Comparison of ENCODE assay signal across 2 worm cellular contexts in the genomic region with DNA sequence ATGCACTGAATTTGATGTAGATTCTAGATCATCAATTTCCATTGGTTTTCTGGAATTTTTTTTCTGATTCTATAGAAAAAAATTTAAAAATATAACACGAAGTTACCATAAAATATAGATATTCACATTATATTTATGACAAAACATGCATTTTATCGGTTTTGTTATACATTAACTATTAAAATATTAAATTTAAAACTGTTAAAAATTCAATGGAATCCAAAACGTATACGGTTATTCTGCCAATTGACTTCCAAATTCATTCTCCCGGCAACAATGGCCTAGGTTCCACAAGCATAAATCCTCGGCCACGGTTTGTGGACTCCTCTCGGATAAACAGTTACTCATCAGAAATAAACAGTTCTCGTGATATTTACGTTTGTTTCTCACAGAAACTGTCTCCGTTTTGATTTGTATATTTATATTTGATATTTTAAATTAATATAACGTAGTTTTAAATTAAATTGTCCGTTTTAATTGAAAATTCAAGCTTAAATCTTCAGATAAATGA.
TF ChIP-seq lines count a peak whose summit lies in the region.

A gene (minus strand): TSS at position 51 of the 511 bp plus-strand sequence.
A gene (plus strand): TSS at position 504 of the 511 bp plus-strand sequence.

TF ChIP-seq in whole organism, L1 larva, 84 proteins besides CTCF, POLR2A, EP300 and RAD21 (continued from another document):
- TF ChIP-seq dsc-1 (tag; optimal IDR thresholded peaks at IDR 0.05; lab: Kevin White, UChicago) (peak; percentile 95), zip-4 (GFP tag; optimal IDR thresholded peaks at IDR 0.05; lab: Kevin White, UChicago) (peak; percentile 73), egl-13 (tag; optimal IDR thresholded peaks at IDR 0.05; lab: Kevin White, UChicago) (peak; percentile 96), nhr-237 (tag; optimal IDR thresholded peaks at IDR 0.05; lab: Kevin White, UChicago) (no peak), C04F5.9 (tag; optimal IDR thresholded peaks at IDR 0.05; lab: Kevin White, UChicago) (peak; percentile 92), irx-1 (tag; optimal IDR thresholded peaks at IDR 0.05; lab: Kevin White, UChicago) (peak; percentile 99), C16A3.4 (tag; optimal IDR thresholded peaks at IDR 0.05; lab: Kevin White, UChicago) (peak; percentile 74), lsy-2 (tag; optimal IDR thresholded peaks at IDR 0.05; lab: Kevin White, UChicago) (peak; percentile 81 to 85), nhr-11 (tag; optimal IDR thresholded peaks at IDR 0.05; lab: Kevin White, UChicago) (no peak), efl-1 (optimal IDR thresholded peaks at IDR 0.05; lab: Kevin White, UChicago) (peak; percentile 69 to 80), efl-1 (GFP tag; optimal IDR thresholded peaks at IDR 0.05 in 1 of 2; lab: Kevin White, UChicago) (peak; percentile 81 to 97), hpl-2 (GFP tag; optimal IDR thresholded peaks at IDR 0.05; lab: Kevin White, UChicago) (no peak), hlh-17 (GFP tag; optimal IDR thresholded peaks at IDR 0.05; lab: Kevin White, UChicago; ENCODE audit: borderline replicate concordance) (peak; percentile 40), skn-1 (tag; optimal IDR thresholded peaks at IDR 0.05; lab: Kevin White, UChicago) (peak; percentile 69), nhr-20 (tag; optimal IDR thresholded peaks at IDR 0.05; lab: Kevin White, UChicago) (peak; percentile 92), ceh-90 (tag; optimal IDR thresholded peaks at IDR 0.05; lab: Kevin White, UChicago) (peak; percentile 99), nhr-77 (tag; optimal IDR thresholded peaks at IDR 0.05; lab: Kevin White, UChicago) (no peak), grh-1 (GFP tag; IDR thresholded peaks at IDR 0.05; lab: Robert Waterston, UW) (peak; percentile 68), snpc-4 (tag; optimal IDR thresholded peaks at IDR 0.05; lab: Kevin White, UChicago) (peak; percentile 83), pax-3 (tag; optimal IDR thresholded peaks at IDR 0.05; lab: Kevin White, UChicago) (peak; percentile 95), rnt-1 (tag; optimal IDR thresholded peaks at IDR 0.05; lab: Kevin White, UChicago) (peak; percentile 100), egl-27 (tag; optimal IDR thresholded peaks at IDR 0.05; lab: Kevin White, UChicago) (no peak), nhr-71 (tag; optimal IDR thresholded peaks at IDR 0.05; lab: Kevin White, UChicago) (peak; percentile 94), ceh-88 (GFP tag; IDR thresholded peaks at IDR 0.05; lab: Robert Waterston, UW) (peak; percentile 79), ceh-63 (GFP tag; optimal IDR thresholded peaks at IDR 0.05; lab: Kevin White, UChicago) (peak; percentile 46), alr-1 (tag; optimal IDR thresholded peaks at IDR 0.05; lab: Kevin White, UChicago; ENCODE audit: borderline replicate concordance) (no peak), snu-23 (GFP tag; optimal IDR thresholded peaks at IDR 0.05; lab: Kevin White, UChicago) (peak; percentile 88), unc-86 (tag; optimal IDR thresholded peaks at IDR 0.05; lab: Kevin White, UChicago) (peak; percentile 77)

TF ChIP-seq in whole organism, young adult, 124 proteins besides CTCF, POLR2A, EP300 and RAD21 (continued from another document):
- TF ChIP-seq Y53G8AR.9 (GFP tag; conservative IDR thresholded peaks at IDR 0.05; lab: Robert Waterston, UW) = no peak
- TF ChIP-seq egl-44 (GFP tag; IDR thresholded peaks at IDR 0.05; lab: Robert Waterston, UW) = no peak
- peak; percentile 56 for TF ChIP-seq chd-7 (tag; optimal IDR thresholded peaks at IDR 0.05; lab: Kevin White, UChicago)
- no peak for TF ChIP-seq zfh-2 (GFP tag; conservative IDR thresholded peaks at IDR 0.05; lab: Robert Waterston, UW)
- TF ChIP-seq ZK185.1 (tag; optimal IDR thresholded peaks at IDR 0.05; lab: Kevin White, UChicago; ENCODE audit: poor library complexity, severe bottlenecking) = peak; percentile 96
- no peak for TF ChIP-seq sea-2 (GFP tag; IDR thresholded peaks at IDR 0.05; lab: Robert Waterston, UW)
- TF ChIP-seq B0019.2 (GFP tag; conservative IDR thresholded peaks at IDR 0.05; lab: Robert Waterston, UW) = 0 out of 2 replicates have a peak, but pooled peaks have one; percentile 51
- TF ChIP-seq snpc-1.3 (tag; optimal IDR thresholded peaks at IDR 0.05; lab: Kevin White, UChicago; ENCODE audit: insufficient read depth) = no peak
- peak; percentile 62 for TF ChIP-seq madf-10 (tag; optimal IDR thresholded peaks at IDR 0.05; lab: Kevin White, UChicago)
- TF ChIP-seq nhr-120 (GFP tag; IDR thresholded peaks at IDR 0.05; lab: Robert Waterston, UW) = no peak
- TF ChIP-seq somi-1 (GFP tag; optimal IDR thresholded peaks at IDR 0.05; lab: Kevin White, UChicago) = peak; percentile 49
- no peak for TF ChIP-seq attf-3 (GFP tag; conservative IDR thresholded peaks at IDR 0.05; lab: Robert Waterston, UW)
- no peak for TF ChIP-seq repo-1 (tag; optimal IDR thresholded peaks at IDR 0.05; lab: Kevin White, UChicago)
- peak; percentile 1 for TF ChIP-seq F52B5.7 (tag; optimal IDR thresholded peaks at IDR 0.05; lab: Kevin White, UChicago)
- no peak for TF ChIP-seq pha-4 (tag; optimal IDR thresholded peaks at IDR 0.05; lab: Kevin White, UChicago)
- TF ChIP-seq die-1 (tag; optimal IDR thresholded peaks at IDR 0.05; lab: Kevin White, UChicago) = no peak
- TF ChIP-seq tbx-9 (tag; optimal IDR thresholded peaks at IDR 0.05; lab: Kevin White, UChicago; ENCODE audit: borderline replicate concordance) = no peak
